Fruit fly (Drosophila melanogaster) whole organism, embryonic: ENCODE data around the gene CG32278.

Experiments
- ATbp ChIP-seq: fragments of 200-800 bp; sonication (Bioruptor generic); optimal IDR thresholded peaks from 2 replicates; lab custom pipeline; 2017; ENCODE audit warnings: missing biosample characterization, mild to moderate bottlenecking, missing genetic modification characterization, missing genetic modification reagents
- Atf3 ChIP-seq: fragments of 200-800 bp; sonication (Bioruptor generic); optimal IDR thresholded peaks from 3 replicates; lab custom pipeline; 2016; ENCODE audit warnings: missing biosample characterization, missing genetic modification characterization
- Bteb2 ChIP-seq: fragments of 200-800 bp; sonication (Bioruptor generic); optimal IDR thresholded peaks from 2 replicates; lab custom pipeline; 2016; ENCODE audit warnings: missing biosample characterization, missing genetic modification characterization
- CG12219 ChIP-seq: fragments of 200-800 bp; sonication (Bioruptor generic); optimal IDR thresholded peaks from 3 replicates; lab custom pipeline; 2018; ENCODE audit warnings: missing biosample characterization, mild to moderate bottlenecking, missing genetic modification characterization
- CG12391 ChIP-seq: fragments of 200-800 bp; sonication (Bioruptor generic); optimal IDR thresholded peaks from 3 replicates; lab custom pipeline; 2018; ENCODE audit warnings: missing biosample characterization, mild to moderate bottlenecking, missing genetic modification characterization, moderate library complexity
- CG13287 ChIP-seq: fragments of 200-800 bp; sonication (Bioruptor generic); IDR thresholded peaks from 2 replicates; pipeline ENCODE4 v1.3.6; 2022; ENCODE audit warnings: missing biosample characterization, missing genetic modification characterization; ENCODE audit not compliant: partially characterized antibody
- CG13775 ChIP-seq: fragments of 200-800 bp; sonication (Bioruptor generic); optimal IDR thresholded peaks from 3 replicates; lab custom pipeline; 2017; ENCODE audit warnings: missing biosample characterization, mild to moderate bottlenecking, missing genetic modification characterization
- CG14014 ChIP-seq: fragments of 200-800 bp; sonication (Bioruptor generic); IDR thresholded peaks from 2 replicates; pipeline ENCODE4 v1.3.6; 2022; ENCODE audit warnings: missing biosample characterization, missing genetic modification characterization
- CG15269 ChIP-seq: fragments of 200-800 bp; sonication (Bioruptor generic); optimal IDR thresholded peaks from 2 replicates; lab custom pipeline; 2018; ENCODE audit warnings: missing biosample characterization, mild to moderate bottlenecking, missing genetic modification characterization, moderate library complexity
- CG16815 ChIP-seq: fragments of 200-800 bp; sonication (Bioruptor generic); optimal IDR thresholded peaks from 3 replicates; lab custom pipeline; 2017; ENCODE audit warnings: missing biosample characterization, mild to moderate bottlenecking, missing genetic modification characterization
- CG1792 ChIP-seq: fragments of 200-800 bp; sonication (Bioruptor generic); optimal IDR thresholded peaks from 2 replicates; lab custom pipeline; 2016; ENCODE audit warnings: missing biosample characterization, missing genetic modification characterization
- CG18619 ChIP-seq: fragments of 200-800 bp; sonication (Bioruptor generic); optimal IDR thresholded peaks from 3 replicates; lab custom pipeline; 2017; ENCODE audit warnings: missing biosample characterization, mild to moderate bottlenecking, missing genetic modification characterization
- CG2678 ChIP-seq: fragments of 200-800 bp; sonication (Bioruptor generic); optimal IDR thresholded peaks from 3 replicates; lab custom pipeline; 2019; ENCODE audit warnings: missing biosample characterization, mild to moderate bottlenecking, missing genetic modification characterization, moderate library complexity
- CG2875 ChIP-seq: fragments of 200-800 bp; sonication (Bioruptor generic); optimal IDR thresholded peaks from 2 replicates; lab custom pipeline; 2017; ENCODE audit warnings: missing biosample characterization, mild to moderate bottlenecking, missing genetic modification characterization, missing genetic modification reagents
- CG30403 ChIP-seq: fragments of 200-800 bp; sonication (Bioruptor generic); optimal IDR thresholded peaks from 3 replicates; lab custom pipeline; 2016; ENCODE audit warnings: missing biosample characterization, missing genetic modification characterization
- CG30431 ChIP-seq: fragments of 200-800 bp; sonication (Bioruptor generic); optimal IDR thresholded peaks from 2 replicates; lab custom pipeline; 2017; ENCODE audit warnings: missing biosample characterization, missing genetic modification characterization
- CG31365 ChIP-seq: fragments of 200-800 bp; sonication (Bioruptor generic); optimal IDR thresholded peaks from 2 replicates; lab custom pipeline; 2018; ENCODE audit warnings: missing biosample characterization, mild to moderate bottlenecking, missing genetic modification characterization
- CG32532 ChIP-seq: fragments of 200-800 bp; sonication (Bioruptor generic); IDR thresholded peaks from 2 replicates; pipeline ENCODE4 v1.3.6; 2022; ENCODE audit warnings: missing biosample characterization, missing genetic modification characterization
- CG6765 ChIP-seq: fragments of 200-800 bp; sonication (Bioruptor generic); optimal IDR thresholded peaks from 3 replicates; lab custom pipeline; 2017; ENCODE audit warnings: missing biosample characterization, mild to moderate bottlenecking, missing genetic modification characterization
- CG7963 ChIP-seq: fragments of 200-800 bp; sonication (Bioruptor generic); IDR thresholded peaks from 3 replicates; pipeline ENCODE4 v1.3.6; 2022; ENCODE audit warnings: missing biosample characterization, missing genetic modification characterization; ENCODE audit not compliant: partially characterized antibody
- CG9437 ChIP-seq: fragments of 200-800 bp; sonication (Bioruptor generic); optimal IDR thresholded peaks from 2 replicates; lab custom pipeline; 2018; ENCODE audit warnings: missing biosample characterization, mild to moderate bottlenecking, missing genetic modification characterization
- CTCF ChIP-seq: fragments of 200-800 bp; sonication (Bioruptor generic); optimal IDR thresholded peaks from 2 replicates; lab custom pipeline; 2017; ENCODE audit warnings: missing biosample characterization, mild to moderate bottlenecking, missing genetic modification characterization, moderate library complexity
- CrebB ChIP-seq: fragments of 200-800 bp; sonication (Bioruptor generic); optimal IDR thresholded peaks from 3 replicates; lab custom pipeline; 2018; ENCODE audit warnings: missing biosample characterization, mild to moderate bottlenecking, missing genetic modification characterization
- Dad ChIP-seq: fragments of 200-800 bp; sonication (Bioruptor generic); optimal IDR thresholded peaks from 3 replicates; lab custom pipeline; 2016; ENCODE audit warnings: missing biosample characterization, missing genetic modification characterization
- Fer2 ChIP-seq: fragments of 200-800 bp; sonication (Bioruptor generic); optimal IDR thresholded peaks from 2 replicates; lab custom pipeline; 2018; ENCODE audit warnings: missing biosample characterization, mild to moderate bottlenecking, missing genetic modification characterization, moderate library complexity
- Gsc ChIP-seq: fragments of 200-800 bp; sonication (Bioruptor generic); IDR thresholded peaks from 2 replicates; pipeline ENCODE4 v1.3.6; 2022; ENCODE audit warnings: missing biosample characterization, missing genetic modification characterization
- HLH3B ChIP-seq: fragments of 200-800 bp; sonication (Bioruptor generic); IDR thresholded peaks from 2 replicates; pipeline ENCODE4 v1.3.6; 2022; ENCODE audit warnings: missing biosample characterization, missing genetic modification characterization
- Hey ChIP-seq: fragments of 200-800 bp; sonication (Bioruptor generic); optimal IDR thresholded peaks from 3 replicates; lab custom pipeline; 2018; ENCODE audit warnings: missing biosample characterization, mild to moderate bottlenecking, missing genetic modification characterization
- Lhr ChIP-seq: fragments of 200-800 bp; sonication (Bioruptor generic); optimal IDR thresholded peaks from 3 replicates; lab custom pipeline; 2017; ENCODE audit warnings: mild to moderate bottlenecking, missing biosample characterization, missing genetic modification reagents, missing genetic modification characterization
- MESR4 ChIP-seq: fragments of 200-800 bp; sonication (Bioruptor generic); optimal IDR thresholded peaks from 2 replicates; lab custom pipeline; 2018; ENCODE audit warnings: missing biosample characterization, mild to moderate bottlenecking, missing genetic modification characterization, moderate library complexity
- NFAT ChIP-seq: fragments of 200-800 bp; sonication (Bioruptor generic); IDR thresholded peaks from 2 replicates; pipeline ENCODE4 v1.3.6; 2022; ENCODE audit warnings: missing biosample characterization, missing genetic modification characterization
- Tbp ChIP-seq: fragments of >200 bp; optimal IDR thresholded peaks from 2 replicates; lab custom pipeline; 2018; ENCODE audit warnings: missing biosample characterization, missing genetic modification characterization
- Xrp1 ChIP-seq: fragments of 200-800 bp; sonication (Bioruptor generic); IDR thresholded peaks from 2 replicates; pipeline ENCODE4 v1.3.6; 2022; ENCODE audit warnings: missing biosample characterization, missing genetic modification characterization
- ash1 ChIP-seq: fragments of 200-800 bp; sonication (Bioruptor generic); optimal IDR thresholded peaks from 2 replicates; lab custom pipeline; 2018; ENCODE audit warnings: missing biosample characterization, mild to moderate bottlenecking, missing genetic modification characterization
- ato ChIP-seq: fragments of 200-800 bp; sonication (Bioruptor generic); IDR thresholded peaks from 2 replicates; pipeline ENCODE4 v1.3.6; 2022; ENCODE audit warnings: missing biosample characterization, missing genetic modification characterization; ENCODE audit not compliant: partially characterized antibody
- br ChIP-seq: fragments of >200 bp; optimal IDR thresholded peaks from 2 replicates; lab custom pipeline; 2017
- ci ChIP-seq: fragments of 200-800 bp; sonication (Bioruptor generic); IDR thresholded peaks from 3 replicates; pipeline ENCODE4 v1.3.6; 2022; ENCODE audit warnings: missing biosample characterization, missing genetic modification characterization
- corto ChIP-seq: fragments of 200-800 bp; sonication (Bioruptor generic); optimal IDR thresholded peaks from 2 replicates; lab custom pipeline; 2016; ENCODE audit warnings: missing biosample characterization, mild to moderate bottlenecking, missing genetic modification characterization, moderate library complexity
- en ChIP-seq: fragments of 200-800 bp; sonication (Bioruptor generic); optimal IDR thresholded peaks from 2 replicates; lab custom pipeline; 2016; ENCODE audit warnings: missing biosample characterization, missing genetic modification characterization
- ewg ChIP-seq: fragments of 200-800 bp; sonication (Bioruptor generic); optimal IDR thresholded peaks from 3 replicates; lab custom pipeline; 2017; ENCODE audit warnings: mild to moderate bottlenecking, missing biosample characterization, missing genetic modification reagents, missing genetic modification characterization
- her ChIP-seq: fragments of 200-800 bp; sonication (Bioruptor generic); optimal IDR thresholded peaks from 2 replicates; lab custom pipeline; 2016; ENCODE audit warnings: missing biosample characterization, missing genetic modification characterization
- insv ChIP-seq, 2 experiments: fragments of 200-800 bp; sonication (Bioruptor generic); optimal IDR thresholded peaks; 3 replicates each; lab custom pipeline; 2016 to 2018; ENCODE audit warnings: missing biosample characterization in 2 of 2, missing genetic modification characterization in 2 of 2
- kni ChIP-seq: fragments of 200-800 bp; sonication (Bioruptor generic); optimal IDR thresholded peaks from 3 replicates; lab custom pipeline; 2017; ENCODE audit warnings: mild to moderate bottlenecking, missing biosample characterization, missing genetic modification reagents, missing genetic modification characterization
- lab ChIP-seq: fragments of 200-800 bp; sonication (Bioruptor generic); optimal IDR thresholded peaks from 3 replicates; lab custom pipeline; 2017; ENCODE audit warnings: missing biosample characterization, missing genetic modification characterization, mild to moderate bottlenecking, moderate library complexity, missing genetic modification reagents
- lola ChIP-seq, 3 experiments: fragments of >200 bp in 2 of 3; fragments of 200-800 bp in 1 of 3; sonication (Bioruptor generic) in 1 of 3; optimal IDR thresholded peaks; 2 replicates each; lab custom pipeline; 2017 to 2019; ENCODE audit warnings: missing biosample characterization in 3 of 3, missing genetic modification characterization in 3 of 3, mild to moderate bottlenecking in 1 of 3, moderate library complexity in 1 of 3
- sd ChIP-seq: fragments of 200-800 bp; sonication (Bioruptor generic); optimal IDR thresholded peaks from 3 replicates; lab custom pipeline; 2018; ENCODE audit warnings: missing biosample characterization, mild to moderate bottlenecking, missing genetic modification characterization, moderate library complexity
- shn ChIP-seq: fragments of 200-800 bp; sonication (Bioruptor generic); optimal IDR thresholded peaks from 3 replicates; lab custom pipeline; 2016; ENCODE audit warnings: missing biosample characterization, missing genetic modification characterization
- tap ChIP-seq: fragments of 200-800 bp; optimal IDR thresholded peaks from 3 replicates; lab custom pipeline; 2019; ENCODE audit warnings: missing biosample characterization, mild to moderate bottlenecking, missing genetic modification characterization, moderate library complexity
- unpg ChIP-seq: fragments of 200-800 bp; sonication (Bioruptor generic); optimal IDR thresholded peaks from 3 replicates; lab custom pipeline; 2018; ENCODE audit warnings: missing biosample characterization, mild to moderate bottlenecking, missing genetic modification characterization, moderate library complexity
- zen ChIP-seq: fragments of 200-800 bp; sonication (Bioruptor generic); optimal IDR thresholded peaks from 3 replicates; lab custom pipeline; 2018; ENCODE audit warnings: missing biosample characterization, mild to moderate bottlenecking, missing genetic modification characterization, moderate library complexity

Gene CG32278

DNA sequence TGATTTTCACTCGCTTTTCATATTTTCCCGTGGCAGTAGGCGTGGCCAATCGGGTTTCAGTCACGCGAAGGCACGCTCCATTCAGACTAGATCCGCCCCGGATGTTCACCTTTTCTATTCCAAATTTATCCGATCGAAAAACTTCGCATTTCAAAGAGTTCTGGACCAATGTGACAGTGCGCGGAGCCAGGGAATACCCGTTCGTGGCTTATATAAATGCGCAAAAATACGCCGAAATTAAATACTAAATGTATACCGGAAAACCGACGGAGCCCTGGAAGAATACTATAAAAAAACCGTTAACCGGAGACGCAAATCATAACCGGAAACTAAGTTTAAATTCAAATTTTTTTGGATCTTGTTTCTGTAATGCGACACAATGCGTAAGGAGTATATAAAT lies 41.5 kb upstream of the CG32278 start, which contains the start of gene promL:
promL (minus strand) TSS at position 181 of the 400 bp plus-strand sequence.
- peak; percentile 83 for TF ChIP-seq kni
- TF ChIP-seq CG6765, result peak; percentile 81
- peak; percentile 13 for TF ChIP-seq Dad (GFP tag; lab: Kevin White, UChicago)
- TF ChIP-seq CG31365 (tag; lab: Kevin White, UChicago), result peak; percentile 37
- TF ChIP-seq unpg (GFP tag; lab: Kevin White, UChicago), result peak; percentile 61
- TF ChIP-seq her (GFP tag; lab: Kevin White, UChicago), result no peak
- TF ChIP-seq shn, result peak; percentile 8
- peak; percentile 51 for TF ChIP-seq CG15269 (tag; lab: Kevin White, UChicago)
- peak; percentile 12 for TF ChIP-seq tap
- TF ChIP-seq CG7963 (GFP tag; lab: Robert Waterston, UW), result no peak
- TF ChIP-seq CG32532 (GFP tag; lab: Robert Waterston, UW), result peak; percentile 63
- TF ChIP-seq CrebB (tag; lab: Kevin White, UChicago), result peak; percentile 70
- TF ChIP-seq lola (GFP tag; optimal IDR thresholded peaks at IDR 0.05; lab: Kevin White, UChicago), result peak in 1 of 3 experiments; percentile 3
- TF ChIP-seq CG1792 (GFP tag; lab: Kevin White, UChicago), result no peak
- TF ChIP-seq CG16815 (GFP tag; lab: Kevin White, UChicago), result no peak
- peak; percentile 33; the same call in 1 of the 2 replicates for TF ChIP-seq CG14014
- TF ChIP-seq Gsc (GFP tag; lab: Robert Waterston, UW), result no peak
- no peak for TF ChIP-seq CG30431 (GFP tag; lab: Kevin White, UChicago)
- TF ChIP-seq CG9437, result peak; percentile 50
- peak; percentile 44; the same call in 1 of the 2 replicates for TF ChIP-seq CG13287 (GFP tag; lab: Robert Waterston, UW)
- 0 out of 2 replicates have a peak, but pooled peaks have one; percentile 11 for TF ChIP-seq HLH3B (GFP tag; lab: Robert Waterston, UW)
- peak; percentile 55 for TF ChIP-seq ATbp
- TF ChIP-seq CG30403 (GFP tag; lab: Kevin White, UChicago), result peak; percentile 49
- TF ChIP-seq Hey (tag; lab: Kevin White, UChicago), result peak; percentile 16
- peak; percentile 64 for TF ChIP-seq CG18619
- peak; percentile 12 for TF ChIP-seq zen (tag; lab: Kevin White, UChicago)
- peak; percentile 88 for TF ChIP-seq Lhr (GFP tag; lab: Kevin White, UChicago)
- TF ChIP-seq ato (GFP tag; lab: Robert Waterston, UW), result 0 out of 2 replicates have a peak, but pooled peaks have one; percentile 9
- TF ChIP-seq NFAT (GFP tag; lab: Robert Waterston, UW), result 0 out of 2 replicates have a peak, but pooled peaks have one; percentile 5
- peak; percentile 81 for TF ChIP-seq lab (GFP tag; lab: Kevin White, UChicago)
- TF ChIP-seq Atf3, result peak; percentile 18
- peak; percentile 50 for TF ChIP-seq Fer2 (tag; lab: Kevin White, UChicago)
- peak; percentile 34 for TF ChIP-seq corto
- TF ChIP-seq CG2678, result peak; percentile 41
- peak; percentile 89 for TF ChIP-seq MESR4 (GFP tag; lab: Kevin White, UChicago)
- TF ChIP-seq en (GFP tag; lab: Kevin White, UChicago), result peak; percentile 7
- peak; percentile 47 for TF ChIP-seq CTCF
- TF ChIP-seq insv (GFP tag; optimal IDR thresholded peaks at IDR 0.05; lab: Kevin White, UChicago), result peak in 1 of 2 experiments; percentile 55
- TF ChIP-seq ash1 (GFP tag; lab: Kevin White, UChicago), result peak; percentile 32
- TF ChIP-seq CG2875 (GFP tag; lab: Kevin White, UChicago), result peak; percentile 25
- no peak for TF ChIP-seq Tbp (GFP tag; lab: Kevin White, UChicago)
- peak; percentile 66 for TF ChIP-seq CG13775
- no peak for TF ChIP-seq br (lab: Kevin White, UChicago)
- peak; percentile 5; the same call in 1 of the 2 replicates for TF ChIP-seq Xrp1 (GFP tag; lab: Robert Waterston, UW)
- peak; percentile 89 for TF ChIP-seq ci (GFP tag; lab: Robert Waterston, UW)
- TF ChIP-seq ewg, result peak; percentile 48
- peak; percentile 79 for TF ChIP-seq Bteb2 (GFP tag; lab: Kevin White, UChicago)
- TF ChIP-seq sd, result peak; percentile 59
- TF ChIP-seq CG12219 (GFP tag; lab: Kevin White, UChicago), result peak; percentile 39
- peak; percentile 63 for TF ChIP-seq CG12391 (tag; lab: Kevin White, UChicago)
